Worm (Caenorhabditis elegans) whole organism, L2 larva: ENCODE measurements around the gene twk-26.

ENCODE experiments used
- ama-1 ChIP-seq: fragments of 150-350 bp; optimal IDR thresholded peaks from 2 replicates; lab custom pipeline; 2018; ENCODE audit warnings: inconsistent platforms
- elt-3 ChIP-seq: sonication (generic microtip); optimal IDR thresholded peaks from 2 replicates; lab custom pipeline; 2017; ENCODE audit warnings: missing biosample characterization, missing genetic modification characterization
- nhr-25 ChIP-seq: fragments of 150-350 bp; sonication (generic microtip); optimal IDR thresholded peaks from 3 replicates; lab custom pipeline; 2014; ENCODE audit warnings: missing biosample characterization, missing genetic modification characterization
- nhr-77 ChIP-seq: fragments of 150-350 bp; optimal IDR thresholded peaks from 2 replicates; lab custom pipeline; 2014; ENCODE audit warnings: missing biosample characterization, missing genetic modification characterization
- peb-1 ChIP-seq: fragments of 150-350 bp; optimal IDR thresholded peaks from 2 replicates; lab custom pipeline; 2014; ENCODE audit warnings: missing biosample characterization, missing genetic modification characterization
- skn-1 ChIP-seq: sonication (generic microtip); optimal IDR thresholded peaks from 2 replicates; lab custom pipeline; 2017; ENCODE audit warnings: missing biosample characterization, missing genetic modification characterization
- snpc-4 ChIP-seq: fragments of 150-350 bp; optimal IDR thresholded peaks from 2 replicates; lab custom pipeline; 2014; ENCODE audit warnings: missing biosample characterization, missing genetic modification characterization
- zag-1 ChIP-seq: fragments of 150-350 bp; optimal IDR thresholded peaks from 2 replicates; lab custom pipeline; 2014; ENCODE audit warnings: missing biosample characterization, missing genetic modification characterization

ce11 chrX:3054394-3054793 is 230 bp downstream of the twk-26 start:
- no peak for TF ChIP-seq zag-1 (tag; lab: Kevin White, UChicago)
- TF ChIP-seq peb-1 (tag; lab: Kevin White, UChicago), result no peak
- no peak for TF ChIP-seq nhr-77 (tag; lab: Kevin White, UChicago)
- no peak for TF ChIP-seq elt-3 (tag; lab: Kevin White, UChicago)
- no peak for TF ChIP-seq skn-1 (tag; lab: Kevin White, UChicago)
- no peak for TF ChIP-seq ama-1 (lab: Kevin White, UChicago)
- TF ChIP-seq snpc-4 (tag; lab: Kevin White, UChicago), result no peak
- TF ChIP-seq nhr-25 (tag; lab: Kevin White, UChicago), result no peak
